Worm (Caenorhabditis elegans) whole organism, L1 larva: ENCODE measurements around the gene T25F10.3.

ENCODE experiments used
- aha-1 ChIP-seq: fragments of 150-350 bp; optimal IDR thresholded peaks from 2 replicates; lab custom pipeline; 2014; ENCODE audit warnings: missing biosample characterization, missing genetic modification characterization
- alr-1 ChIP-seq: fragments of 200-800 bp; sonication (Bioruptor generic); optimal IDR thresholded peaks from 2 replicates; lab custom pipeline; 2018; ENCODE audit warnings: borderline replicate concordance, mild to moderate bottlenecking, missing genetic modification characterization, missing compliant biosample characterization
- ama-1 ChIP-seq: fragments of 150-350 bp; optimal IDR thresholded peaks from 2 replicates; lab custom pipeline; 2014
- blmp-1 ChIP-seq: fragments of 150-350 bp; optimal IDR thresholded peaks from 2 replicates; lab custom pipeline; 2014; ENCODE audit warnings: missing biosample characterization, missing genetic modification characterization
- ceh-63 ChIP-seq: fragments of 200-800 bp; sonication (Bioruptor generic); optimal IDR thresholded peaks from 2 replicates; lab custom pipeline; 2018; ENCODE audit warnings: mild to moderate bottlenecking, missing genetic modification characterization, missing compliant biosample characterization
- ceh-88 ChIP-seq: fragments of 200-800 bp; sonication (Bioruptor generic); IDR thresholded peaks from 2 replicates; pipeline ENCODE4 v1.3.6; 2022; ENCODE audit warnings: missing genetic modification characterization, missing compliant biosample characterization
- ces-1 ChIP-seq: fragments of 150-350 bp; optimal IDR thresholded peaks from 2 replicates; lab custom pipeline; 2014; ENCODE audit warnings: missing biosample characterization, missing genetic modification reagents, missing genetic modification characterization
- dsc-1 ChIP-seq: sonication (generic microtip); optimal IDR thresholded peaks from 2 replicates; lab custom pipeline; 2016; ENCODE audit warnings: mild to moderate bottlenecking, missing genetic modification characterization, missing compliant biosample characterization
- efl-1 ChIP-seq, 4 experiments: fragments of 150-350 bp; optimal IDR thresholded peaks in 3 of 4; peaks in 1 of 4; 1 replicate in 1 of 4; 2 replicates in 3 of 4; lab custom pipeline; 2014; ENCODE audit warnings: missing biosample characterization in 2 of 4, missing genetic modification characterization in 2 of 4, missing genetic modification reagents in 2 of 4
- efl-3 ChIP-seq: fragments of 200-800 bp; sonication (Bioruptor generic); optimal IDR thresholded peaks from 2 replicates; lab custom pipeline; 2018; ENCODE audit warnings: mild to moderate bottlenecking, missing genetic modification characterization, missing compliant biosample characterization
- elt-3 ChIP-seq, 6 experiments: fragments of 150-350 bp in 1 of 6; sonication (generic microtip); optimal IDR thresholded peaks; 2 replicates each; lab custom pipeline; 2017 to 2018; ENCODE audit warnings: missing biosample characterization in 6 of 6, missing genetic modification characterization in 6 of 6, inconsistent platforms in 1 of 6
- fkh-4 ChIP-seq: sonication (generic microtip); optimal IDR thresholded peaks from 2 replicates; lab custom pipeline; 2016; ENCODE audit warnings: missing compliant biosample characterization, missing genetic modification characterization, borderline replicate concordance
- fkh-8 ChIP-seq: sonication (generic microtip); optimal IDR thresholded peaks from 2 replicates; lab custom pipeline; 2016; ENCODE audit warnings: mild to moderate bottlenecking, missing genetic modification characterization, missing compliant biosample characterization
- grh-1 ChIP-seq: fragments of 200-800 bp; sonication (Bioruptor generic); IDR thresholded peaks from 2 replicates; pipeline ENCODE4 v1.3.6; 2022; ENCODE audit warnings: missing genetic modification reagents, missing genetic modification characterization, missing compliant biosample characterization
- hlh-4 ChIP-seq: sonication (generic microtip); optimal IDR thresholded peaks from 2 replicates; lab custom pipeline; 2016; ENCODE audit warnings: mild to moderate bottlenecking, missing genetic modification characterization, missing compliant biosample characterization
- hpl-2 ChIP-seq: fragments of 150-350 bp; optimal IDR thresholded peaks from 2 replicates; lab custom pipeline; 2014; ENCODE audit warnings: missing biosample characterization, missing genetic modification reagents, missing genetic modification characterization
- irx-1 ChIP-seq: sonication (generic microtip); optimal IDR thresholded peaks from 2 replicates; lab custom pipeline; 2016; ENCODE audit warnings: missing genetic modification characterization, missing compliant biosample characterization
- lin-13 ChIP-seq: fragments of 150-350 bp; optimal IDR thresholded peaks from 2 replicates; lab custom pipeline; 2014; ENCODE audit warnings: missing biosample characterization, missing genetic modification reagents, missing genetic modification characterization
- lir-3 ChIP-seq: sonication (generic microtip); optimal IDR thresholded peaks from 2 replicates; lab custom pipeline; 2016; ENCODE audit warnings: mild to moderate bottlenecking, missing genetic modification characterization, moderate library complexity, missing compliant biosample characterization; ENCODE audit not compliant: poor library complexity
- mep-1 ChIP-seq: fragments of 150-350 bp; optimal IDR thresholded peaks from 2 replicates; lab custom pipeline; 2014; ENCODE audit warnings: missing biosample characterization, missing genetic modification characterization
- nhr-20 ChIP-seq: sonication (generic microtip); optimal IDR thresholded peaks from 2 replicates; lab custom pipeline; 2016; ENCODE audit warnings: mild to moderate bottlenecking, missing genetic modification characterization, missing compliant biosample characterization
- nhr-237 ChIP-seq: fragments of 150-350 bp; optimal IDR thresholded peaks from 2 replicates; lab custom pipeline; 2014; ENCODE audit warnings: missing biosample characterization, missing genetic modification characterization
- nhr-77 ChIP-seq: fragments of 150-350 bp; optimal IDR thresholded peaks from 2 replicates; lab custom pipeline; 2014; ENCODE audit warnings: missing biosample characterization, missing genetic modification characterization
- nhr-84 ChIP-seq: sonication (generic microtip); optimal IDR thresholded peaks from 2 replicates; lab custom pipeline; 2017; ENCODE audit warnings: missing biosample characterization, missing genetic modification characterization
- nhr-85 ChIP-seq: sonication (generic microtip); peaks from one replicate; lab custom pipeline; 2016; ENCODE audit warnings: missing genetic modification characterization, inconsistent platforms, missing compliant biosample characterization
- nhr-90 ChIP-seq: sonication (generic microtip); optimal IDR thresholded peaks from 2 replicates; lab custom pipeline; 2016; ENCODE audit warnings: mild to moderate bottlenecking, missing genetic modification characterization, missing compliant biosample characterization; ENCODE audit not compliant: poor library complexity
- pax-3 ChIP-seq: fragments of 200-800 bp; sonication (Bioruptor generic); optimal IDR thresholded peaks from 2 replicates; lab custom pipeline; 2018; ENCODE audit warnings: mild to moderate bottlenecking, missing genetic modification characterization, moderate library complexity, missing compliant biosample characterization
- rnt-1 ChIP-seq: sonication (generic microtip); optimal IDR thresholded peaks from 2 replicates; lab custom pipeline; 2016; ENCODE audit warnings: mild to moderate bottlenecking, missing genetic modification characterization, moderate library complexity, missing compliant biosample characterization
- skn-1 ChIP-seq: fragments of 150-350 bp; optimal IDR thresholded peaks from 2 replicates; lab custom pipeline; 2014; ENCODE audit warnings: missing biosample characterization, missing genetic modification characterization
- snu-23 ChIP-seq: sonication (generic microtip); optimal IDR thresholded peaks from 2 replicates; lab custom pipeline; 2016; ENCODE audit warnings: missing genetic modification characterization, missing compliant biosample characterization
- sptf-1 ChIP-seq: fragments of 150-350 bp; optimal IDR thresholded peaks from 2 replicates; lab custom pipeline; 2014; ENCODE audit warnings: missing biosample characterization, missing genetic modification characterization
- sup-37 ChIP-seq: fragments of 200-800 bp; sonication (Bioruptor generic); optimal IDR thresholded peaks from 2 replicates; lab custom pipeline; 2018; ENCODE audit warnings: mild to moderate bottlenecking, missing genetic modification characterization, missing compliant biosample characterization
- tbx-2 ChIP-seq: sonication (generic microtip); optimal IDR thresholded peaks from 2 replicates; lab custom pipeline; 2016; ENCODE audit warnings: missing genetic modification characterization, missing compliant biosample characterization
- tlp-1 ChIP-seq: fragments of 150-350 bp; optimal IDR thresholded peaks from 2 replicates; lab custom pipeline; 2014; ENCODE audit warnings: missing biosample characterization, missing genetic modification characterization
- unc-62 ChIP-seq: fragments of 150-350 bp; optimal IDR thresholded peaks from 2 replicates; lab custom pipeline; 2014; ENCODE audit warnings: missing biosample characterization, missing genetic modification reagents, missing genetic modification characterization
- unc-86 ChIP-seq: sonication (generic microtip); optimal IDR thresholded peaks from 2 replicates; lab custom pipeline; 2016; ENCODE audit warnings: missing genetic modification characterization, missing compliant biosample characterization
- unc-98 ChIP-seq: fragments of 200-800 bp; sonication (Bioruptor generic); IDR thresholded peaks from 2 replicates; pipeline ENCODE4 v1.3.6; 2022; ENCODE audit warnings: missing genetic modification characterization, missing compliant biosample characterization

Gene T25F10.3

ce11 chrV:6796894-6797293, 52.0 kb downstream of the T25F10.3 start (continued):
- TF ChIP-seq ceh-63 (GFP tag; lab: Kevin White, UChicago) = no peak
- no peak for TF ChIP-seq aha-1 (tag; lab: Kevin White, UChicago)
- TF ChIP-seq ama-1 (lab: Kevin White, UChicago) = no peak
- TF ChIP-seq snu-23 (GFP tag; lab: Kevin White, UChicago) = peak; percentile 55
- TF ChIP-seq fkh-8 (tag; lab: Kevin White, UChicago) = no peak
- no peak for TF ChIP-seq lir-3 (tag; lab: Kevin White, UChicago)
- TF ChIP-seq ceh-88 = no peak
- no peak for TF ChIP-seq efl-3 (GFP tag; lab: Kevin White, UChicago)
- peak; percentile 34 for TF ChIP-seq rnt-1 (tag; lab: Kevin White, UChicago)
- TF ChIP-seq nhr-20 (tag; lab: Kevin White, UChicago) = peak; percentile 22
- no peak for TF ChIP-seq unc-62 (GFP tag; lab: Kevin White, UChicago)
- TF ChIP-seq nhr-237 (tag; lab: Kevin White, UChicago) = no peak
- no peak for TF ChIP-seq hlh-4 (tag; lab: Kevin White, UChicago)
- TF ChIP-seq blmp-1 (tag; lab: Kevin White, UChicago) = peak; percentile 57
- TF ChIP-seq skn-1 = no peak
- no peak for TF ChIP-seq tlp-1 (tag; lab: Kevin White, UChicago)
- TF ChIP-seq hpl-2 (GFP tag; lab: Kevin White, UChicago) = no peak
- no peak for TF ChIP-seq sptf-1 (tag; lab: Kevin White, UChicago)
- TF ChIP-seq tbx-2 (tag; lab: Kevin White, UChicago) = no peak
- TF ChIP-seq alr-1 (tag; lab: Kevin White, UChicago) = no peak
- peak; percentile 16 for TF ChIP-seq nhr-85
- TF ChIP-seq nhr-84 (tag; lab: Kevin White, UChicago) = no peak
- TF ChIP-seq fkh-4 = no peak
- no peak for TF ChIP-seq elt-3 (tag; optimal IDR thresholded peaks at IDR 0.05; lab: Kevin White, UChicago)
- TF ChIP-seq unc-86 (tag; lab: Kevin White, UChicago) = peak; percentile 12
- no peak for TF ChIP-seq nhr-90 (tag; lab: Kevin White, UChicago)
- TF ChIP-seq dsc-1 (tag; lab: Kevin White, UChicago) = peak; percentile 8
- no peak for TF ChIP-seq ces-1 (GFP tag; lab: Kevin White, UChicago)
- TF ChIP-seq sup-37 = no peak
- TF ChIP-seq pax-3 = no peak
- TF ChIP-seq mep-1 (tag; lab: Kevin White, UChicago) = peak; percentile 68
- TF ChIP-seq irx-1 (tag; lab: Kevin White, UChicago) = no peak
- peak; percentile 26 to 31 for TF ChIP-seq efl-1 (optimal IDR thresholded peaks at IDR 0.05; lab: Kevin White, UChicago)
- TF ChIP-seq efl-1 (GFP tag; optimal IDR thresholded peaks at IDR 0.05 in 1 of 2; lab: Kevin White, UChicago) = peak; percentile 7 to 93
- no peak for TF ChIP-seq unc-98 (GFP tag; lab: Robert Waterston, UW)
- no peak for TF ChIP-seq grh-1
- no peak for TF ChIP-seq lin-13 (GFP tag; lab: Kevin White, UChicago)
- TF ChIP-seq nhr-77 = no peak
